Fruit fly (Drosophila melanogaster) S2 (cell line): ENCODE results near the gene CG10163.

Experiments
- CG8478 ChIP-seq: fragments of >200 bp; optimal IDR thresholded peaks from 2 replicates; lab custom pipeline; 2018
- CTCF ChIP-seq, 2 experiments: fragments of >200 bp; optimal IDR thresholded peaks; 2 replicates each; lab custom pipeline; 2018

- TF ChIP-seq CG8478 (no peak), CTCF (optimal IDR thresholded peaks at IDR 0.05; lab: Kevin White, UChicago) (no peak)
Observed at dm6 chr3L:6233281-6233680, 25.3 kb downstream of the CG10163 start, which contains the start of gene BG642312.
